Worm (Caenorhabditis elegans) whole organism, L4 larva: ENCODE data around the gene srab-25.
A peak's percentile ranks its signal among the peaks of the same experiment; 100 is the strongest.

Experiments used
- D1046.2 ChIP-seq: fragments of 200-800 bp; sonication (Bioruptor generic); IDR thresholded peaks from 2 replicates; pipeline ENCODE4 v1.3.6; 2022; ENCODE audit warnings: missing genetic modification characterization, missing compliant biosample characterization
- F44E2.7 ChIP-seq: fragments of 200-800 bp; sonication (Bioruptor generic); IDR thresholded peaks from 2 replicates; pipeline ENCODE4 v2.1.2; 2022; ENCODE audit warnings: missing genetic modification characterization, missing compliant biosample characterization
- R02D3.7 ChIP-seq: fragments of 150-350 bp; sonication (generic microtip); optimal IDR thresholded peaks from 3 replicates; lab custom pipeline; 2014; ENCODE audit warnings: missing biosample characterization, missing genetic modification characterization
- T20F7.1 ChIP-seq: fragments of 200-800 bp; sonication (Bioruptor generic); optimal IDR thresholded peaks from 2 replicates; lab custom pipeline; 2018; ENCODE audit warnings: mild to moderate bottlenecking, missing genetic modification characterization, missing compliant biosample characterization
- T26A8.4 ChIP-seq: fragments of 200-800 bp; sonication (Bioruptor generic); IDR thresholded peaks from 2 replicates; pipeline ENCODE4 v1.3.6; 2022; ENCODE audit warnings: missing genetic modification characterization, missing compliant biosample characterization
- aha-1 ChIP-seq: fragments of 150-350 bp; peaks from one replicate; lab custom pipeline; 2014; ENCODE audit warnings: missing biosample characterization, missing genetic modification characterization
- arid-1 ChIP-seq: fragments of 200-800 bp; sonication (Bioruptor generic); conservative IDR thresholded peaks from 2 replicates; pipeline ENCODE4 v1.3.6; 2022; ENCODE audit warnings: missing genetic modification reagents, missing genetic modification characterization, missing compliant biosample characterization
- ces-1 ChIP-seq: fragments of 150-350 bp; sonication (generic microtip); optimal IDR thresholded peaks from 4 replicates; lab custom pipeline; 2014; ENCODE audit warnings: missing biosample characterization, missing genetic modification reagents, missing genetic modification characterization
- cey-2 ChIP-seq: sonication (generic microtip); optimal IDR thresholded peaks from 3 replicates; lab custom pipeline; 2017; ENCODE audit warnings: missing genetic modification characterization, mild to moderate bottlenecking, missing compliant biosample characterization, antibody characterized with exemption, borderline replicate concordance; ENCODE audit not compliant: insufficient read depth
- daf-16 ChIP-seq, 3 experiments: sonication (generic microtip); optimal IDR thresholded peaks; 2 replicates each; lab custom pipeline; 2016 to 2017; ENCODE audit warnings: missing genetic modification characterization in 3 of 3, missing genetic modification reagents in 3 of 3, mild to moderate bottlenecking in 2 of 3, missing compliant biosample characterization in 2 of 3, missing biosample characterization in 1 of 3, moderate library complexity in 1 of 3
- daf-8 ChIP-seq: fragments of 200-800 bp; sonication (Bioruptor generic); IDR thresholded peaks from 2 replicates; pipeline ENCODE4 v1.3.6; 2022; ENCODE audit warnings: missing genetic modification characterization, missing compliant biosample characterization
- dmd-8 ChIP-seq: fragments of 200-800 bp; sonication (Bioruptor generic); IDR thresholded peaks from 2 replicates; pipeline ENCODE4 v1.3.6; 2022; ENCODE audit warnings: missing genetic modification characterization, missing compliant biosample characterization
- dve-1 ChIP-seq: sonication (generic microtip); optimal IDR thresholded peaks from 2 replicates; lab custom pipeline; 2017; ENCODE audit warnings: antibody characterized with exemption, mild to moderate bottlenecking, missing genetic modification characterization, missing compliant biosample characterization; ENCODE audit not compliant: insufficient read depth
- egl-27 ChIP-seq: sonication (generic microtip); optimal IDR thresholded peaks from 3 replicates; lab custom pipeline; 2017; ENCODE audit warnings: missing biosample characterization, missing genetic modification reagents, missing genetic modification characterization
- gei-8 ChIP-seq: fragments of 200-800 bp; sonication (Bioruptor generic); optimal IDR thresholded peaks from 2 replicates; lab custom pipeline; 2018; ENCODE audit warnings: mild to moderate bottlenecking, missing genetic modification characterization, missing compliant biosample characterization
- hif-1 ChIP-seq, 2 experiments: sonication (generic microtip); optimal IDR thresholded peaks; 2 replicates each; lab custom pipeline; 2016 to 2017; ENCODE audit warnings: missing compliant biosample characterization in 2 of 2, missing genetic modification characterization in 2 of 2, missing genetic modification reagents in 2 of 2, missing genotype in 2 of 2, mild to moderate bottlenecking in 1 of 2
- hlh-30 ChIP-seq: sonication (generic microtip); optimal IDR thresholded peaks from 2 replicates; lab custom pipeline; 2017; ENCODE audit warnings: antibody characterized with exemption, mild to moderate bottlenecking, missing genetic modification characterization, missing compliant biosample characterization; ENCODE audit not compliant: insufficient read depth
- hmg-1.1 ChIP-seq: fragments of 200-800 bp; sonication (Bioruptor generic); IDR thresholded peaks from 2 replicates; pipeline ENCODE4 v1.3.6; 2022; ENCODE audit warnings: missing genetic modification reagents, missing genetic modification characterization, missing compliant biosample characterization
- jun-1 ChIP-seq: fragments of 150-350 bp; optimal IDR thresholded peaks from 2 replicates; lab custom pipeline; 2014; ENCODE audit warnings: missing biosample characterization, missing genetic modification reagents, missing genetic modification characterization
- lim-7 ChIP-seq: fragments of 200-800 bp; sonication (Bioruptor generic); IDR thresholded peaks from 2 replicates; pipeline ENCODE4 v1.3.6; 2022; ENCODE audit warnings: missing genetic modification characterization, missing compliant biosample characterization
- lin-13 ChIP-seq: fragments of 150-350 bp; optimal IDR thresholded peaks from 2 replicates; lab custom pipeline; 2014; ENCODE audit warnings: missing biosample characterization, missing genetic modification reagents, missing genetic modification characterization
- lin-29 ChIP-seq: fragments of 200-800 bp; sonication (Bioruptor generic); IDR thresholded peaks from 2 replicates; pipeline ENCODE4 v1.3.6; 2022; ENCODE audit warnings: missing genetic modification reagents, missing genetic modification characterization, missing compliant biosample characterization
- madf-5 ChIP-seq, 2 experiments: fragments of 200-800 bp; sonication (Bioruptor generic); IDR thresholded peaks; 2 replicates each; pipeline ENCODE4 v1.3.6; 2022; ENCODE audit warnings: missing compliant biosample characterization in 2 of 2, missing genetic modification characterization in 2 of 2
- madf-9 ChIP-seq: fragments of 200-800 bp; sonication (Bioruptor generic); conservative IDR thresholded peaks from 2 replicates; pipeline ENCODE4 v1.3.6; 2022; ENCODE audit warnings: missing genetic modification reagents, missing genetic modification characterization, missing compliant biosample characterization
- mdl-1 ChIP-seq, 2 experiments: fragments of 150-350 bp in 1 of 2; sonication (generic microtip) in 1 of 2; optimal IDR thresholded peaks; 2 replicates each; lab custom pipeline; 2014 to 2017; ENCODE audit warnings: missing biosample characterization in 2 of 2, missing genetic modification characterization in 2 of 2
- mep-1 ChIP-seq: fragments of 150-350 bp; sonication (generic microtip); optimal IDR thresholded peaks from 3 replicates; lab custom pipeline; 2014; ENCODE audit warnings: missing biosample characterization, missing genetic modification characterization
- mes-2 ChIP-seq: sonication (generic microtip); optimal IDR thresholded peaks from 2 replicates; lab custom pipeline; 2016; ENCODE audit warnings: missing genotype, mild to moderate bottlenecking, missing genetic modification characterization, missing compliant biosample characterization; ENCODE audit not compliant: poor library complexity, severe bottlenecking
- nhr-11 ChIP-seq: fragments of 150-350 bp; optimal IDR thresholded peaks from 2 replicates; lab custom pipeline; 2014; ENCODE audit warnings: missing biosample characterization, missing genetic modification characterization
- nhr-42 ChIP-seq: fragments of 200-800 bp; sonication (Bioruptor generic); IDR thresholded peaks from 2 replicates; pipeline ENCODE4 v1.3.6; 2022; ENCODE audit warnings: missing genetic modification characterization, missing compliant biosample characterization
- nhr-48 ChIP-seq: sonication (generic microtip); optimal IDR thresholded peaks from 2 replicates; lab custom pipeline; 2016; ENCODE audit warnings: mild to moderate bottlenecking, missing genetic modification characterization, missing compliant biosample characterization
- nhr-6 ChIP-seq: fragments of 150-350 bp; optimal IDR thresholded peaks from 2 replicates; lab custom pipeline; 2014; ENCODE audit warnings: missing biosample characterization, missing genetic modification characterization
- nhr-76 ChIP-seq: fragments of 150-350 bp; optimal IDR thresholded peaks from 2 replicates; lab custom pipeline; 2014; ENCODE audit warnings: missing biosample characterization, missing genetic modification characterization
- pha-4 ChIP-seq, 2 experiments: fragments of 150-350 bp in 1 of 2; fragments of 200-800 bp in 1 of 2; sonication (Bioruptor generic) in 1 of 2; IDR thresholded peaks in 1 of 2; optimal IDR thresholded peaks in 1 of 2; 2 replicates each; pipeline versions ENCODE4 v1.3.6 to Lab custom; 2014 to 2022; ENCODE audit warnings: missing genetic modification characterization in 2 of 2, missing genetic modification reagents in 2 of 2, missing biosample characterization in 1 of 2, missing compliant biosample characterization in 1 of 2
- php-3 ChIP-seq: fragments of 200-800 bp; sonication (Bioruptor generic); IDR thresholded peaks from 2 replicates; pipeline ENCODE4 v1.3.6; 2022; ENCODE audit warnings: missing genetic modification reagents, missing genetic modification characterization, missing compliant biosample characterization
- pqm-1 ChIP-seq: sonication (generic microtip); optimal IDR thresholded peaks from 2 replicates; lab custom pipeline; 2017; ENCODE audit warnings: missing biosample characterization, missing genetic modification characterization
- sdz-12 ChIP-seq: fragments of 200-800 bp; sonication (Bioruptor generic); optimal IDR thresholded peaks from 2 replicates; lab custom pipeline; 2018; ENCODE audit warnings: mild to moderate bottlenecking, missing genetic modification characterization, missing compliant biosample characterization
- spr-1 ChIP-seq: sonication (generic microtip); optimal IDR thresholded peaks from 2 replicates; lab custom pipeline; 2016; ENCODE audit warnings: mild to moderate bottlenecking, missing genetic modification characterization, missing compliant biosample characterization
- unc-130 ChIP-seq: sonication (generic microtip); optimal IDR thresholded peaks from 2 replicates; lab custom pipeline; 2016; ENCODE audit warnings: missing genetic modification reagents, missing genetic modification characterization, missing compliant biosample characterization
- unc-62 ChIP-seq, 3 experiments: fragments of 150-350 bp in 1 of 3; sonication (generic microtip); optimal IDR thresholded peaks in 2 of 3; peaks in 1 of 3; 1 replicate in 1 of 3; 2 replicates in 2 of 3; lab custom pipeline; 2014 to 2017; ENCODE audit warnings: missing biosample characterization in 3 of 3, missing genetic modification characterization in 3 of 3, missing genetic modification reagents in 3 of 3, missing genotype in 1 of 3
- vab-7 ChIP-seq: fragments of 200-800 bp; sonication (Bioruptor generic); IDR thresholded peaks from 2 replicates; pipeline ENCODE4 v1.3.6; 2022; ENCODE audit warnings: missing genetic modification reagents, missing genetic modification characterization, missing compliant biosample characterization
- ztf-11 ChIP-seq: fragments of 150-350 bp; optimal IDR thresholded peaks from 2 replicates; lab custom pipeline; 2014; ENCODE audit warnings: missing biosample characterization, missing genetic modification characterization
- ztf-7 ChIP-seq: fragments of 150-350 bp; optimal IDR thresholded peaks from 2 replicates; lab custom pipeline; 2014; ENCODE audit warnings: missing biosample characterization, missing genetic modification characterization

Gene srab-25

ce11 chrV:1752496-1752895, 11.5 kb upstream of the srab-25 start, which contains the start of gene ZK697.1:
TSS of gene ZK697.1 (plus strand) at chrV:1752796.
- TF ChIP-seq mes-2, result no peak
- no peak for TF ChIP-seq T26A8.4
- no peak for TF ChIP-seq daf-16 (GFP tag; optimal IDR thresholded peaks at IDR 0.05; lab: Kevin White, UChicago)
- TF ChIP-seq daf-16 (tag; optimal IDR thresholded peaks at IDR 0.05; lab: Kevin White, UChicago), result no peak
- no peak for TF ChIP-seq arid-1 (GFP tag; lab: Robert Waterston, UW)
- no peak for TF ChIP-seq D1046.2 (GFP tag; lab: Robert Waterston, UW)
- no peak for TF ChIP-seq lin-29 (GFP tag; lab: Robert Waterston, UW)
- TF ChIP-seq mep-1 (tag; lab: Kevin White, UChicago), result no peak
- TF ChIP-seq lim-7, result no peak
- no peak for TF ChIP-seq mdl-1 (tag; optimal IDR thresholded peaks at IDR 0.05; lab: Kevin White, UChicago)
- TF ChIP-seq ztf-11 (tag; lab: Kevin White, UChicago), result no peak
- TF ChIP-seq F44E2.7 (GFP tag; lab: Robert Waterston, UW), result no peak

ce11 chrV:1751449-1751848, 10.5 kb upstream of the srab-25 start, which contains the start of gene srh-199:
TSS of gene srh-199 (minus strand) at chrV:1751549.
- TF ChIP-seq pqm-1 (tag; lab: Kevin White, UChicago), result no peak
- no peak for TF ChIP-seq sdz-12 (GFP tag; lab: Kevin White, UChicago)
- no peak for TF ChIP-seq lin-29 (GFP tag; lab: Robert Waterston, UW)
- TF ChIP-seq unc-130 (GFP tag; lab: Kevin White, UChicago), result no peak
- no peak for TF ChIP-seq vab-7 (GFP tag; lab: Robert Waterston, UW)
- no peak for TF ChIP-seq nhr-76 (tag; lab: Kevin White, UChicago)
- TF ChIP-seq hlh-30, result no peak
- no peak for TF ChIP-seq lin-13 (GFP tag; lab: Kevin White, UChicago)
- no peak for TF ChIP-seq ztf-7 (tag; lab: Kevin White, UChicago)
- no peak for TF ChIP-seq madf-5 (GFP tag; IDR thresholded peaks at IDR 0.05; lab: Robert Waterston, UW)
- no peak for TF ChIP-seq R02D3.7 (tag; lab: Kevin White, UChicago)
- no peak for TF ChIP-seq ces-1 (GFP tag; lab: Kevin White, UChicago)
- no peak for TF ChIP-seq unc-62 (GFP tag; optimal IDR thresholded peaks at IDR 0.05 in 1 of 2; lab: Kevin White, UChicago)
- TF ChIP-seq unc-62 (tag; optimal IDR thresholded peaks at IDR 0.05; lab: Kevin White, UChicago), result no peak
- no peak for TF ChIP-seq aha-1
- TF ChIP-seq daf-8 (GFP tag; lab: Robert Waterston, UW), result no peak
- TF ChIP-seq dmd-8 (GFP tag; lab: Robert Waterston, UW), result no peak
- TF ChIP-seq hif-1 (tag; optimal IDR thresholded peaks at IDR 0.05; lab: Kevin White, UChicago), result no peak
- no peak for TF ChIP-seq pha-4 (GFP tag; IDR thresholded peaks at IDR 0.05; lab: Robert Waterston, UW)
- no peak for TF ChIP-seq pha-4 (tag; optimal IDR thresholded peaks at IDR 0.05; lab: Kevin White, UChicago)
- TF ChIP-seq dve-1 (tag; lab: Kevin White, UChicago), result no peak

- TF ChIP-seq mep-1 (tag; lab: Kevin White, UChicago) (no peak), php-3 (GFP tag; lab: Robert Waterston, UW) (no peak), pqm-1 (tag; lab: Kevin White, UChicago) (no peak)
Measured at ce11 chrV:1749053-1749452, 8.1 kb upstream of the srab-25 start, which contains the start of gene ZK697.8. TSS of gene ZK697.8 (minus strand) at chrV:1749153.

- peak; percentile 21 for TF ChIP-seq nhr-11 (tag; lab: Kevin White, UChicago)
- TF ChIP-seq gei-8 (GFP tag; lab: Kevin White, UChicago), result peak; percentile 8
- no peak for TF ChIP-seq ces-1 (GFP tag; lab: Kevin White, UChicago)
- no peak for TF ChIP-seq egl-27 (tag; lab: Kevin White, UChicago)
- peak; percentile 83 for TF ChIP-seq php-3 (GFP tag; lab: Robert Waterston, UW)
- peak; percentile 5 for TF ChIP-seq spr-1 (tag; lab: Kevin White, UChicago)
- peak; percentile 5 for TF ChIP-seq jun-1 (tag; lab: Kevin White, UChicago)
- TF ChIP-seq hmg-1.1 (GFP tag; lab: Robert Waterston, UW), result peak; percentile 70
- peak; percentile 32 for TF ChIP-seq nhr-6 (tag; lab: Kevin White, UChicago)
- no peak for TF ChIP-seq nhr-42 (GFP tag; lab: Robert Waterston, UW)
- TF ChIP-seq T20F7.1 (GFP tag; lab: Kevin White, UChicago), result peak; percentile 59
- TF ChIP-seq nhr-48 (tag; lab: Kevin White, UChicago), result peak; percentile 86
- no peak for TF ChIP-seq sdz-12 (GFP tag; lab: Kevin White, UChicago)
- TF ChIP-seq cey-2 (tag; lab: Kevin White, UChicago), result peak; percentile 76
- TF ChIP-seq nhr-76 (tag; lab: Kevin White, UChicago), result peak; percentile 22
- 0 out of 2 replicates have a peak, but pooled peaks have one; percentile 22 for TF ChIP-seq madf-9 (GFP tag; lab: Robert Waterston, UW)
Measured at ce11 chrV:1743205-1743870, 2.4 kb upstream of the srab-25 start, which contains the start of gene nhr-256. TSS of gene nhr-256 (plus strand) at chrV:1743771.
